Fruit fly (Drosophila melanogaster) whole organism, wandering third instar larva: ENCODE data around the gene holn1.

Experiments
- Abd-B ChIP-seq: fragments of >200 bp; optimal IDR thresholded peaks from 2 replicates; lab custom pipeline; 2017; ENCODE audit warnings: missing biosample characterization, missing genetic modification characterization
- CG32264 ChIP-seq: fragments of 200-800 bp; sonication (Bioruptor generic); optimal IDR thresholded peaks from 2 replicates; lab custom pipeline; 2016; ENCODE audit warnings: missing biosample characterization, missing genetic modification characterization
- CG9705 ChIP-seq: fragments of 200-800 bp; sonication (Bioruptor generic); optimal IDR thresholded peaks from 2 replicates; lab custom pipeline; 2018; ENCODE audit warnings: missing biosample characterization, mild to moderate bottlenecking, missing genetic modification characterization
- CrebA ChIP-seq: fragments of 200-800 bp; sonication (Bioruptor generic); optimal IDR thresholded peaks from 2 replicates; lab custom pipeline; 2016; ENCODE audit warnings: missing biosample characterization, mild to moderate bottlenecking, missing genetic modification characterization, borderline replicate concordance
- Dfd ChIP-seq: fragments of >200 bp; optimal IDR thresholded peaks from 2 replicates; lab custom pipeline; 2017; ENCODE audit warnings: missing biosample characterization, missing genetic modification characterization
- Dif ChIP-seq: fragments of 200-275, 200-300 bp; sonication (Bioruptor generic); optimal IDR thresholded peaks from 2 replicates; lab custom pipeline; 2018; ENCODE audit warnings: missing biosample characterization, missing genetic modification characterization; ENCODE audit not compliant: partially characterized antibody
- GATAd ChIP-seq: sonication (Bioruptor generic); optimal IDR thresholded peaks from 2 replicates; lab custom pipeline; 2016; ENCODE audit warnings: missing biosample characterization, missing genetic modification characterization
- HLH106 ChIP-seq: fragments of 200-800 bp; optimal IDR thresholded peaks from 3 replicates; lab custom pipeline; 2019; ENCODE audit warnings: missing biosample characterization, mild to moderate bottlenecking, missing genetic modification characterization, moderate library complexity
- Hnf4 ChIP-seq: fragments of 200-800 bp; sonication (Bioruptor generic); optimal IDR thresholded peaks from 2 replicates; lab custom pipeline; 2016; ENCODE audit warnings: missing biosample characterization, mild to moderate bottlenecking, missing genetic modification characterization
- Hr78 ChIP-seq: fragments of >200 bp; optimal IDR thresholded peaks from 2 replicates; lab custom pipeline; 2017; ENCODE audit warnings: missing biosample characterization, missing genetic modification characterization
- Hr83 ChIP-seq: fragments of 200-300 bp; sonication (Bioruptor generic); optimal IDR thresholded peaks from 2 replicates; lab custom pipeline; 2016; ENCODE audit warnings: missing biosample characterization, mild to moderate bottlenecking, missing genetic modification characterization, moderate library complexity; ENCODE audit not compliant: poor library complexity, severe bottlenecking
- Jra ChIP-seq: sonication (Bioruptor generic); optimal IDR thresholded peaks from 2 replicates; lab custom pipeline; 2016; ENCODE audit warnings: missing biosample characterization, missing genetic modification characterization
- Mio ChIP-seq: sonication (Bioruptor generic); optimal IDR thresholded peaks from 2 replicates; lab custom pipeline; 2016; ENCODE audit warnings: missing biosample characterization, missing genetic modification characterization
- Myc ChIP-seq: fragments of >200 bp; optimal IDR thresholded peaks from 2 replicates; lab custom pipeline; 2017
- N ChIP-seq: fragments of >200 bp; optimal IDR thresholded peaks from 2 replicates; lab custom pipeline; 2018; ENCODE audit warnings: missing biosample characterization, missing external identifiers, missing genetic modification characterization
- OdsH ChIP-seq: fragments of 200-800 bp; sonication (Bioruptor generic); optimal IDR thresholded peaks from 2 replicates; lab custom pipeline; 2016; ENCODE audit warnings: missing biosample characterization, mild to moderate bottlenecking, missing genetic modification characterization
- Rel ChIP-seq, 2 experiments: fragments of 200-800 bp; sonication (Bioruptor generic) in 1 of 2; optimal IDR thresholded peaks; 2 replicates in 1 of 2; 3 replicates in 1 of 2; lab custom pipeline; 2016 to 2019; ENCODE audit warnings: mild to moderate bottlenecking in 2 of 2, missing biosample characterization in 2 of 2, missing genetic modification characterization in 2 of 2, moderate library complexity in 1 of 2
- Sp1 ChIP-seq: fragments of 200-800 bp; sonication (Bioruptor generic); optimal IDR thresholded peaks from 3 replicates; lab custom pipeline; 2019; ENCODE audit warnings: missing biosample characterization, mild to moderate bottlenecking, missing genetic modification characterization, moderate library complexity
- Vsx2 ChIP-seq: fragments of 200-300, 225-300 bp; sonication (Bioruptor generic); optimal IDR thresholded peaks from 2 replicates; lab custom pipeline; 2018; ENCODE audit warnings: missing biosample characterization, missing genetic modification characterization; ENCODE audit not compliant: partially characterized antibody
- br ChIP-seq: fragments of 200-800 bp; sonication (Bioruptor generic); optimal IDR thresholded peaks from 2 replicates; lab custom pipeline; 2016; ENCODE audit warnings: missing biosample characterization, missing genetic modification characterization
- brk ChIP-seq: fragments of 200-800 bp; sonication (Bioruptor generic); optimal IDR thresholded peaks from 2 replicates; lab custom pipeline; 2016; ENCODE audit warnings: missing biosample characterization, mild to moderate bottlenecking, missing genetic modification characterization
- dl ChIP-seq, 2 experiments: fragments of 175-275, 200-275 bp in 1 of 2; fragments of 200-275 bp in 1 of 2; sonication (Bioruptor generic); optimal IDR thresholded peaks; lab custom pipeline; 2018; ENCODE audit warnings: mild to moderate bottlenecking in 2 of 2, missing biosample characterization in 2 of 2, missing genetic modification characterization in 2 of 2, moderate library complexity in 2 of 2; ENCODE audit not compliant: partially characterized antibody in 2 of 2, insufficient read depth in 1 of 2
- dmrt93B ChIP-seq: fragments of 200-800 bp; sonication (Bioruptor generic); optimal IDR thresholded peaks from 2 replicates; lab custom pipeline; 2018; ENCODE audit warnings: missing biosample characterization, mild to moderate bottlenecking, missing genetic modification characterization
- dsf ChIP-seq: sonication (Bioruptor generic); optimal IDR thresholded peaks from 2 replicates; lab custom pipeline; 2016; ENCODE audit warnings: missing biosample characterization, missing genetic modification characterization, borderline replicate concordance
- ey ChIP-seq: fragments of 200-800 bp; sonication (Bioruptor generic); optimal IDR thresholded peaks from 2 replicates; lab custom pipeline; 2016; ENCODE audit warnings: missing biosample characterization, missing genetic modification characterization
- foxo ChIP-seq, 2 experiments: fragments of 200-800 bp; sonication (Bioruptor generic); optimal IDR thresholded peaks; 2 replicates in 1 of 2; 3 replicates in 1 of 2; lab custom pipeline; 2016 to 2017; ENCODE audit warnings: missing biosample characterization in 2 of 2, missing genetic modification characterization in 2 of 2
- fru ChIP-seq: fragments of 200-800 bp; sonication (Bioruptor generic); optimal IDR thresholded peaks from 3 replicates; lab custom pipeline; 2016; ENCODE audit warnings: missing biosample characterization, mild to moderate bottlenecking, missing genetic modification characterization
- h ChIP-seq: fragments of 200-800 bp; sonication (Bioruptor generic); optimal IDR thresholded peaks from 3 replicates; lab custom pipeline; 2016; ENCODE audit warnings: missing biosample characterization, mild to moderate bottlenecking, missing genetic modification characterization
- jim ChIP-seq: fragments of 175-275, 200-325 bp; sonication (Bioruptor generic); optimal IDR thresholded peaks from 2 replicates; lab custom pipeline; 2016; ENCODE audit warnings: missing biosample characterization, mild to moderate bottlenecking, missing genetic modification characterization
- lola ChIP-seq: fragments of >200 bp; optimal IDR thresholded peaks from 2 replicates; lab custom pipeline; 2017; ENCODE audit warnings: missing biosample characterization, missing genetic modification characterization
- pan ChIP-seq: fragments of >200 bp; optimal IDR thresholded peaks from 2 replicates; lab custom pipeline; 2017
- psq ChIP-seq: fragments of 200-800 bp; sonication (Bioruptor generic); optimal IDR thresholded peaks from 3 replicates; lab custom pipeline; 2017; ENCODE audit warnings: missing biosample characterization, mild to moderate bottlenecking, missing genetic modification characterization, moderate library complexity
- rgr ChIP-seq: fragments of 200-800 bp; sonication (Bioruptor generic); optimal IDR thresholded peaks from 3 replicates; lab custom pipeline; 2016; ENCODE audit warnings: missing biosample characterization, mild to moderate bottlenecking, missing genetic modification characterization
- sage ChIP-seq: fragments of 200-800 bp; sonication (Bioruptor generic); optimal IDR thresholded peaks from 2 replicates; lab custom pipeline; 2016; ENCODE audit warnings: missing biosample characterization, mild to moderate bottlenecking, missing genetic modification characterization
- sv ChIP-seq: fragments of 200-800 bp; sonication (Bioruptor generic); optimal IDR thresholded peaks from 3 replicates; lab custom pipeline; 2016; ENCODE audit warnings: missing biosample characterization, missing genetic modification characterization
- tai ChIP-seq: sonication (Bioruptor generic); optimal IDR thresholded peaks from 2 replicates; lab custom pipeline; 2016; ENCODE audit warnings: missing biosample characterization, missing genetic modification characterization
- usp ChIP-seq: fragments of >200 bp; optimal IDR thresholded peaks from 2 replicates; lab custom pipeline; 2017; ENCODE audit warnings: missing biosample characterization, missing genetic modification characterization
- woc ChIP-seq: sonication (Bioruptor generic); optimal IDR thresholded peaks from 2 replicates; lab custom pipeline; 2016; ENCODE audit warnings: missing biosample characterization, mild to moderate bottlenecking, missing genetic modification characterization

The holn1 gene

DNA sequence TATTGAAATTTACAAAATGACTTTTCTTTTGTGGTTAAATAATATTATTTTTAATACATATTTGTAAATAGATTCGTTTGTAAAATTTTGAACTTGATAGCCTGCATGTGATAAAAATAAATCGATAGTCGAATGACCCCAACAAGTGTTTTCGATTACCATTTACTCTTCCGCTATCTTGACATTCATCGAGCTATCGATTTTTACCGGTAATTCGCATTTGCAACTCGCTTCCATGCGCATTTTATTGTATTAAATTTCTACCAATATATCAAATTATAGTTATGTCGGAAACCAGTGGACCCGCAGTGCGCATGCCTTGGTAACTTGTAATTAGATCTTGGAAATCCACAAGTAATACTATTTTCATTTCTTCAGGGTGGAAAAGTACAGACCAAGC lies 16.8 kb upstream of the holn1 start, which contains the start of gene RfC3:
TSS of gene RfC3 (plus strand) at position 210 of the 400 bp plus-strand sequence.
- TF ChIP-seq Myc (lab: Kevin White, UChicago), result no peak

DNA sequence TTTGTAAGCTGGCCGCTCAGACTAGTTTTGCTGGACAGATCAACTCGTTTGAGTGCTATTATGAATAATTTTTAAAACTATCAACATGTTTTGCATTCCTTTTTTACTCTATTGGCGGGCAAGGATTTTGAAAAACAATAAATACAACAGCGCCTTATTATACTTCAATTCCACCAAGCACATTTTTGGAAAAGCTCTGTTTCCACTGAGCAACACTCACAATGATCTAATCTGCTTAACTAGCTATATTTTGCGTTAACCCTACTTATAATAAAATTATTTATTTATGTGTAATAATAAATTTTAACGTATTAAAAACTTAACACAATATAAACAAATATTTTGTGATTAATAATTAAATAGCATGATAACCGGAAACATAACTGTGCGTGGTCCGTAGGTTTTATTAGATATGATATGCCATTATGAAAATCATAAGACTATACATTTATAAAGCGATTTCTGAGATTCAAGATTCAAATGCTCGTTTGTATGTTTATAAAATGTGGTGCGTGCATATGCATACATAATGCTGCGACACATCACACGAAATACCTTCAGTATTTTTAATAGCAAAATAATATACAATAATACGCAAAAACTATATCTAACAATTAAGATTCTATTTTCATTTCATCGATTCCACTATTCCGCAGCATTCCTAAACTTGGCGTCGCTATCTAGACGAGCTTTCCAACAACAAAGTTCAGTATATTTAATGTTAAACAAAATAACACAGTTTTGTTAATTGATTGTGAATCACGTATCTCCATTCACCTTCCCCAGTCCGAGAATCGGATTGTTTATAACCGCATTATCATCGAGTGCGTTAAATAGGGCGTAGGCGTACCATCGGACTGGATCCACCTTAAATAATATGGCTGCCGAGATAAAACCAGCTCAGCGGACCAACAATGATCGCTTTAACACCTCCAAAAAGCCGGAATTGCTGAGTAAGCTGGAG lies 12.9 kb upstream of the holn1 start, which contains the start of the genes pie and Wdfy2:
TSS of gene pie (minus strand) at position 138 of the 964 bp plus-strand sequence.
TSS of gene Wdfy2 (plus strand) at position 649 of the 964 bp plus-strand sequence.
- TF ChIP-seq sage (GFP tag; lab: Kevin White, UChicago), result no peak
- no peak for TF ChIP-seq CrebA
- no peak for TF ChIP-seq dl (GFP tag; optimal IDR thresholded peaks at IDR 0.05; lab: Kevin White, UChicago; ENCODE audit: insufficient read depth in 1 of 2, partially characterized antibody in 2 of 2)
- TF ChIP-seq CG9705 (GFP tag; lab: Kevin White, UChicago), result no peak
- no peak for TF ChIP-seq Sp1
- no peak for TF ChIP-seq OdsH (GFP tag; lab: Kevin White, UChicago)
- TF ChIP-seq Vsx2 (GFP tag; lab: Kevin White, UChicago), result no peak
- no peak for TF ChIP-seq usp
- TF ChIP-seq Hr83 (GFP tag; lab: Kevin White, UChicago), result no peak
- TF ChIP-seq woc (GFP tag; lab: Kevin White, UChicago), result peak; percentile 41
- no peak for TF ChIP-seq Dif (GFP tag; lab: Kevin White, UChicago)
- no peak for TF ChIP-seq br (GFP tag; lab: Kevin White, UChicago)
- peak; percentile 99 for TF ChIP-seq N (GFP tag; lab: Kevin White, UChicago)
- TF ChIP-seq tai (GFP tag; lab: Kevin White, UChicago), result no peak
- TF ChIP-seq GATAd (GFP tag; lab: Kevin White, UChicago), result no peak
- no peak for TF ChIP-seq Mio (GFP tag; lab: Kevin White, UChicago)
- TF ChIP-seq h (GFP tag; lab: Kevin White, UChicago), result no peak
- peak; percentile 83 for TF ChIP-seq Hr78
- TF ChIP-seq foxo (GFP tag; optimal IDR thresholded peaks at IDR 0.05; lab: Kevin White, UChicago), result no peak
- TF ChIP-seq brk (GFP tag; lab: Kevin White, UChicago), result no peak
- TF ChIP-seq psq (GFP tag; lab: Kevin White, UChicago), result no peak
- no peak for TF ChIP-seq Dfd
- no peak for TF ChIP-seq Myc (lab: Kevin White, UChicago)
- TF ChIP-seq CG32264 (GFP tag; lab: Kevin White, UChicago), result no peak
- TF ChIP-seq pan (lab: Kevin White, UChicago), result no peak
- peak; percentile 79 for TF ChIP-seq lola
- TF ChIP-seq Abd-B (GFP tag; lab: Kevin White, UChicago), result no peak
- no peak for TF ChIP-seq sv (GFP tag; lab: Kevin White, UChicago)
- TF ChIP-seq Rel (GFP tag; optimal IDR thresholded peaks at IDR 0.05; lab: Kevin White, UChicago), result no peak
- peak; percentile 95 for TF ChIP-seq Rel (tag; optimal IDR thresholded peaks at IDR 0.05; lab: Kevin White, UChicago)
- TF ChIP-seq fru (GFP tag; lab: Kevin White, UChicago), result no peak
- TF ChIP-seq dmrt93B (GFP tag; lab: Kevin White, UChicago), result no peak
- TF ChIP-seq jim, result no peak
- TF ChIP-seq HLH106 (tag; lab: Kevin White, UChicago), result no peak
- no peak for TF ChIP-seq Jra (GFP tag; lab: Kevin White, UChicago)
- TF ChIP-seq rgr, result no peak
- no peak for TF ChIP-seq dsf (GFP tag; lab: Kevin White, UChicago)
- no peak for TF ChIP-seq ey (GFP tag; lab: Kevin White, UChicago)
- no peak for TF ChIP-seq Hnf4 (GFP tag; lab: Kevin White, UChicago)
